Worm (Caenorhabditis elegans) whole organism, L1 larva: ENCODE measurements around the gene Y77E11A.23.

Experiments used
- C04F5.9 ChIP-seq: sonication (generic microtip); optimal IDR thresholded peaks from 2 replicates; lab custom pipeline; 2016; ENCODE audit warnings: missing genetic modification characterization, missing compliant biosample characterization
- egl-27 ChIP-seq, 2 experiments: fragments of 150-350 bp in 1 of 2; sonication (generic microtip); optimal IDR thresholded peaks; 3 replicates each; lab custom pipeline; 2017 to 2018; ENCODE audit warnings: missing biosample characterization in 2 of 2, missing genetic modification characterization in 2 of 2, missing genetic modification reagents in 2 of 2
- elt-3 ChIP-seq, 6 experiments: fragments of 150-350 bp in 1 of 6; sonication (generic microtip); optimal IDR thresholded peaks; 2 replicates each; lab custom pipeline; 2017 to 2018; ENCODE audit warnings: missing biosample characterization in 6 of 6, missing genetic modification characterization in 6 of 6, inconsistent platforms in 1 of 6
- nhr-90 ChIP-seq: sonication (generic microtip); optimal IDR thresholded peaks from 2 replicates; lab custom pipeline; 2016; ENCODE audit warnings: mild to moderate bottlenecking, missing genetic modification characterization, missing compliant biosample characterization; ENCODE audit not compliant: poor library complexity
- vab-15 ChIP-seq: sonication (generic microtip); optimal IDR thresholded peaks from 2 replicates; lab custom pipeline; 2017; ENCODE audit warnings: missing genotype, mild to moderate bottlenecking, missing genetic modification characterization, missing compliant biosample characterization

ce11 chrIV:1455006-1455405 lies 24.8 kb upstream of the Y77E11A.23 start:
- no peak for TF ChIP-seq egl-27 (tag; optimal IDR thresholded peaks at IDR 0.05; lab: Kevin White, UChicago)
- no peak for TF ChIP-seq vab-15 (tag; lab: Kevin White, UChicago)
- no peak for TF ChIP-seq C04F5.9 (tag; lab: Kevin White, UChicago)
- TF ChIP-seq nhr-90 (tag; lab: Kevin White, UChicago): no peak
- no peak for TF ChIP-seq elt-3 (tag; optimal IDR thresholded peaks at IDR 0.05; lab: Kevin White, UChicago)
